Worm (Caenorhabditis elegans) whole organism, young adult: ENCODE measurements around the gene oac-42.

ENCODE experiments used
- C06A6.2 ChIP-seq: fragments of 200-800 bp; sonication (Bioruptor generic); conservative IDR thresholded peaks from 2 replicates; pipeline ENCODE4 v1.3.6; 2022; ENCODE audit warnings: missing genetic modification characterization, missing compliant biosample characterization
- C17E4.6 ChIP-seq: fragments of 200-800 bp; sonication (Bioruptor generic); IDR thresholded peaks from 2 replicates; pipeline ENCODE4 v1.3.6; 2022; ENCODE audit warnings: missing genetic modification reagents, missing genetic modification characterization, missing compliant biosample characterization
- D2030.7 ChIP-seq: fragments of 200-800 bp; sonication (Bioruptor generic); IDR thresholded peaks from 2 replicates; pipeline ENCODE4 v1.3.6; 2022; ENCODE audit warnings: missing genetic modification reagents, missing genetic modification characterization, missing compliant biosample characterization
- F37B4.10 ChIP-seq: fragments of 200-800 bp; sonication (Bioruptor generic); IDR thresholded peaks from 2 replicates; pipeline ENCODE4 v1.3.6; 2022; ENCODE audit warnings: missing genetic modification characterization, missing compliant biosample characterization
- F39B2.1 ChIP-seq: fragments of 200-800 bp; sonication (Bioruptor generic); IDR thresholded peaks from 2 replicates; pipeline ENCODE4 v1.3.6; 2022; ENCODE audit warnings: missing genetic modification reagents, missing genetic modification characterization, missing compliant biosample characterization
- F52B5.7 ChIP-seq: sonication (generic microtip); optimal IDR thresholded peaks from 2 replicates; lab custom pipeline; 2016; ENCODE audit warnings: mild to moderate bottlenecking, missing genetic modification characterization, missing compliant biosample characterization
- F57A8.1 ChIP-seq: fragments of 200-800 bp; sonication (Bioruptor generic); optimal IDR thresholded peaks from 2 replicates; lab custom pipeline; 2018; ENCODE audit warnings: mild to moderate bottlenecking, missing genetic modification characterization, moderate library complexity, missing compliant biosample characterization
- K12H6.12 ChIP-seq: fragments of 200-800 bp; sonication (Bioruptor generic); optimal IDR thresholded peaks from 2 replicates; lab custom pipeline; 2018; ENCODE audit warnings: mild to moderate bottlenecking, missing genetic modification characterization, missing compliant biosample characterization
- T26A5.8 ChIP-seq: sonication (generic microtip); optimal IDR thresholded peaks from 2 replicates; lab custom pipeline; 2016; ENCODE audit warnings: missing genetic modification characterization, missing compliant biosample characterization
- Y53G8AR.9 ChIP-seq: fragments of 200-800 bp; sonication (Bioruptor generic); conservative IDR thresholded peaks from 2 replicates; pipeline ENCODE4 v1.3.6; 2022; ENCODE audit warnings: missing genetic modification reagents, missing genetic modification characterization, missing compliant biosample characterization
- Y67H2A.10 ChIP-seq: fragments of 200-800 bp; sonication (Bioruptor generic); conservative IDR thresholded peaks from 2 replicates; pipeline ENCODE4 v1.3.6; 2022; ENCODE audit warnings: missing genetic modification reagents, missing genetic modification characterization, missing compliant biosample characterization
- Y95B8A.8 ChIP-seq: fragments of 200-800 bp; sonication (Bioruptor generic); IDR thresholded peaks from 2 replicates; pipeline ENCODE4 v1.3.6; 2022; ENCODE audit warnings: missing genetic modification reagents, missing genetic modification characterization, missing compliant biosample characterization
- ZK185.1 ChIP-seq: sonication (generic microtip); optimal IDR thresholded peaks from 2 replicates; lab custom pipeline; 2016; ENCODE audit warnings: mild to moderate bottlenecking, missing genetic modification characterization, missing compliant biosample characterization; ENCODE audit not compliant: poor library complexity, severe bottlenecking
- akir-1 ChIP-seq: fragments of 200-800 bp; sonication (Bioruptor generic); optimal IDR thresholded peaks from 2 replicates; lab custom pipeline; 2018; ENCODE audit warnings: mild to moderate bottlenecking, missing genetic modification characterization, moderate library complexity, missing compliant biosample characterization
- aptf-2 ChIP-seq: fragments of 200-800 bp; sonication (Bioruptor generic); conservative IDR thresholded peaks from 2 replicates; pipeline ENCODE4 v1.3.6; 2022; ENCODE audit warnings: missing genetic modification reagents, missing genetic modification characterization, missing compliant biosample characterization
- atf-7 ChIP-seq: sonication (generic microtip); optimal IDR thresholded peaks from 2 replicates; lab custom pipeline; 2017; ENCODE audit warnings: mild to moderate bottlenecking, missing genetic modification characterization, missing compliant biosample characterization
- athp-1 ChIP-seq: sonication (generic microtip); optimal IDR thresholded peaks from 2 replicates; lab custom pipeline; 2017; ENCODE audit warnings: mild to moderate bottlenecking, missing genetic modification characterization, missing compliant biosample characterization
- attf-6 ChIP-seq: fragments of 200-800 bp; sonication (Bioruptor generic); IDR thresholded peaks from 2 replicates; pipeline ENCODE4 v1.3.6; 2022; ENCODE audit warnings: missing genetic modification reagents, missing genetic modification characterization, missing compliant biosample characterization
- bed-1 ChIP-seq: fragments of 200-800 bp; sonication (Bioruptor generic); IDR thresholded peaks from 2 replicates; pipeline ENCODE4 v1.3.6; 2022; ENCODE audit warnings: missing genetic modification reagents, missing genetic modification characterization, missing compliant biosample characterization
- cebp-2 ChIP-seq: fragments of 200-800 bp; sonication (Bioruptor generic); IDR thresholded peaks from 2 replicates; pipeline ENCODE4 v1.3.6; 2022; ENCODE audit warnings: missing genetic modification characterization, missing compliant biosample characterization
- ceh-58 ChIP-seq: fragments of 200-800 bp; sonication (Bioruptor generic); IDR thresholded peaks from 2 replicates; pipeline ENCODE4 v1.3.6; 2022; ENCODE audit warnings: missing genetic modification characterization, missing compliant biosample characterization
- ceh-79 ChIP-seq: sonication (generic microtip); optimal IDR thresholded peaks from 2 replicates; lab custom pipeline; 2017; ENCODE audit warnings: mild to moderate bottlenecking, missing genetic modification characterization, missing compliant biosample characterization
- dpl-1 ChIP-seq: fragments of 150-350 bp; optimal IDR thresholded peaks from 2 replicates; lab custom pipeline; 2014; ENCODE audit warnings: missing biosample characterization, missing genetic modification reagents, missing genetic modification characterization
- efl-1 ChIP-seq: fragments of 150-350 bp; optimal IDR thresholded peaks from 2 replicates; lab custom pipeline; 2014; ENCODE audit warnings: missing biosample characterization, missing genetic modification reagents, missing genetic modification characterization
- egrh-3 ChIP-seq: fragments of 200-800 bp; sonication (Bioruptor generic); IDR thresholded peaks from 2 replicates; pipeline ENCODE4 v1.3.6; 2022; ENCODE audit warnings: missing genetic modification reagents, missing genetic modification characterization, missing compliant biosample characterization
- ets-4 ChIP-seq: fragments of 200-800 bp; sonication (Bioruptor generic); optimal IDR thresholded peaks from 2 replicates; lab custom pipeline; 2018; ENCODE audit warnings: mild to moderate bottlenecking, missing genetic modification characterization, missing compliant biosample characterization
- hmg-20 ChIP-seq: fragments of 200-800 bp; sonication (Bioruptor generic); IDR thresholded peaks from 2 replicates; pipeline ENCODE4 v1.3.6; 2022; ENCODE audit warnings: missing genetic modification reagents, missing genetic modification characterization, missing compliant biosample characterization
- hsf-1 ChIP-seq: fragments of 200-800 bp; sonication (Bioruptor generic); IDR thresholded peaks from 2 replicates; pipeline ENCODE4 v1.3.6; 2022; ENCODE audit warnings: missing genetic modification reagents, missing genetic modification characterization, missing compliant biosample characterization
- let-607 ChIP-seq, 2 experiments: fragments of 200-800 bp in 1 of 2; sonication (Bioruptor generic) in 1 of 2; sonication (generic microtip) in 1 of 2; optimal IDR thresholded peaks; 2 replicates each; lab custom pipeline; 2016 to 2018; ENCODE audit warnings: mild to moderate bottlenecking in 2 of 2, missing compliant biosample characterization in 2 of 2, missing genetic modification characterization in 2 of 2, moderate library complexity in 2 of 2, missing genotype in 1 of 2
- lin-40 ChIP-seq: sonication (generic microtip); optimal IDR thresholded peaks from 2 replicates; lab custom pipeline; 2016; ENCODE audit warnings: missing genetic modification characterization, mild to moderate bottlenecking, missing compliant biosample characterization, missing genotype, missing genetic modification reagents
- madf-6 ChIP-seq: fragments of 200-800 bp; sonication (Bioruptor generic); IDR thresholded peaks from 2 replicates; pipeline ENCODE4 v1.3.6; 2022; ENCODE audit warnings: missing genetic modification reagents, missing genetic modification characterization, missing compliant biosample characterization
- mcd-1 ChIP-seq: fragments of 200-800 bp; sonication (Bioruptor generic); IDR thresholded peaks from 2 replicates; pipeline ENCODE4 v1.3.6; 2022; ENCODE audit warnings: missing genetic modification reagents, missing genetic modification characterization, missing compliant biosample characterization
- nfya-1 ChIP-seq: sonication (generic microtip); optimal IDR thresholded peaks from 2 replicates; lab custom pipeline; 2017; ENCODE audit warnings: antibody characterized with exemption, missing compliant biosample characterization, missing genetic modification characterization, borderline replicate concordance; ENCODE audit not compliant: insufficient read depth
- pha-4 ChIP-seq: fragments of 150-350 bp; sonication (generic microtip); optimal IDR thresholded peaks from 2 replicates; lab custom pipeline; 2014; ENCODE audit warnings: missing biosample characterization, missing genetic modification reagents, missing genetic modification characterization
- rcor-1 ChIP-seq: fragments of 200-800 bp; sonication (Bioruptor generic); IDR thresholded peaks from 2 replicates; pipeline ENCODE4 v1.3.6; 2022; ENCODE audit warnings: missing genetic modification reagents, missing genetic modification characterization, missing compliant biosample characterization
- rec-8 ChIP-seq, 2 experiments: sonication (generic microtip); optimal IDR thresholded peaks; 2 replicates each; lab custom pipeline; 2016; ENCODE audit warnings: mild to moderate bottlenecking in 2 of 2, missing genetic modification characterization in 2 of 2, missing genetic modification reagents in 2 of 2, missing genotype in 2 of 2, missing biosample characterization in 1 of 2, missing compliant biosample characterization in 1 of 2, moderate library complexity in 1 of 2
- repo-1 ChIP-seq: sonication (generic microtip); optimal IDR thresholded peaks from 2 replicates; lab custom pipeline; 2017; ENCODE audit warnings: mild to moderate bottlenecking, missing genetic modification characterization, missing compliant biosample characterization
- sdz-38 ChIP-seq: sonication (generic microtip); optimal IDR thresholded peaks from 2 replicates; lab custom pipeline; 2016; ENCODE audit warnings: missing genotype, missing genetic modification characterization, missing compliant biosample characterization
- sea-2 ChIP-seq: fragments of 200-800 bp; sonication (Bioruptor generic); IDR thresholded peaks from 2 replicates; pipeline ENCODE4 v1.3.6; 2022; ENCODE audit warnings: missing genetic modification characterization, missing compliant biosample characterization
- snpc-1.1 ChIP-seq: sonication (generic microtip); optimal IDR thresholded peaks from 2 replicates; lab custom pipeline; 2017; ENCODE audit warnings: missing genetic modification characterization, mild to moderate bottlenecking, missing compliant biosample characterization, antibody characterized with exemption, moderate library complexity, missing genotype, missing genetic modification reagents; ENCODE audit not compliant: insufficient read depth
- snpc-4 ChIP-seq, 5 experiments: fragments of 150-350 bp in 1 of 5; sonication (generic microtip) in 4 of 5; optimal IDR thresholded peaks; 2 replicates each; lab custom pipeline; 2014 to 2018; ENCODE audit warnings: missing genetic modification characterization in 5 of 5, missing biosample characterization in 3 of 5, antibody characterized with exemption in 2 of 5, mild to moderate bottlenecking in 2 of 5, missing compliant biosample characterization in 2 of 5, missing genotype in 2 of 5, moderate library complexity in 2 of 5, missing genetic modification reagents in 1 of 5
- somi-1 ChIP-seq: fragments of 200-800 bp; sonication (Bioruptor generic); optimal IDR thresholded peaks from 2 replicates; lab custom pipeline; 2018; ENCODE audit warnings: mild to moderate bottlenecking, missing genetic modification characterization, missing compliant biosample characterization
- tbp1 ChIP-seq: fragments of 200-800 bp; sonication (Bioruptor generic); optimal IDR thresholded peaks from 2 replicates; lab custom pipeline; 2018; ENCODE audit warnings: mild to moderate bottlenecking, missing genetic modification characterization, missing compliant biosample characterization
- zim-3 ChIP-seq: sonication (generic microtip); optimal IDR thresholded peaks from 2 replicates; lab custom pipeline; 2017; ENCODE audit warnings: mild to moderate bottlenecking, missing genetic modification characterization, moderate library complexity, missing compliant biosample characterization
- ztf-25 ChIP-seq: fragments of 200-800 bp; sonication (Bioruptor generic); IDR thresholded peaks from 2 replicates; pipeline ENCODE4 v1.3.6; 2022; ENCODE audit warnings: missing genetic modification reagents, missing genetic modification characterization, missing compliant biosample characterization
- ztf-26 ChIP-seq: sonication (generic microtip); optimal IDR thresholded peaks from 2 replicates; lab custom pipeline; 2017; ENCODE audit warnings: missing genetic modification characterization, missing compliant biosample characterization
- ztf-6 ChIP-seq: fragments of 200-800 bp; sonication (Bioruptor generic); IDR thresholded peaks from 2 replicates; pipeline ENCODE4 v1.3.6; 2022; ENCODE audit warnings: missing genetic modification reagents, missing genetic modification characterization, missing compliant biosample characterization

oac-42 gene

ce11 chrV:15873762-15874161, 10.8 kb downstream of the oac-42 start (continued):
- TF ChIP-seq dpl-1, result peak; percentile 8
- TF ChIP-seq T26A5.8 (tag; lab: Kevin White, UChicago), result peak; percentile 95
- TF ChIP-seq snpc-1.1 (tag; lab: Kevin White, UChicago), result peak; percentile 83
- peak; percentile 87 for TF ChIP-seq somi-1
- TF ChIP-seq repo-1 (tag; lab: Kevin White, UChicago), result peak; percentile 93
- peak; percentile 81 for TF ChIP-seq Y53G8AR.9 (GFP tag; lab: Robert Waterston, UW)
- peak; percentile 87 for TF ChIP-seq D2030.7 (GFP tag; lab: Robert Waterston, UW)
- TF ChIP-seq akir-1 (GFP tag; lab: Kevin White, UChicago), result peak; percentile 41
- TF ChIP-seq rcor-1 (GFP tag; lab: Robert Waterston, UW), result peak; percentile 87
- TF ChIP-seq athp-1 (tag; lab: Kevin White, UChicago), result peak; percentile 96
- no peak for TF ChIP-seq Y67H2A.10
- TF ChIP-seq zim-3, result peak; percentile 98
- TF ChIP-seq F57A8.1 (GFP tag; lab: Kevin White, UChicago), result peak; percentile 91
- TF ChIP-seq ZK185.1 (tag; lab: Kevin White, UChicago), result peak; percentile 95
- peak; percentile 67; the same call in 1 of the 2 replicates for TF ChIP-seq hsf-1 (GFP tag; lab: Robert Waterston, UW)
- TF ChIP-seq rec-8 (tag; optimal IDR thresholded peaks at IDR 0.05; lab: Kevin White, UChicago), result peak; percentile 94 to 98
- peak; percentile 81 for TF ChIP-seq madf-6
- TF ChIP-seq aptf-2 (GFP tag; lab: Robert Waterston, UW), result 0 out of 2 replicates have a peak, but pooled peaks have one; percentile 49
- peak; percentile 81 for TF ChIP-seq hmg-20 (GFP tag; lab: Robert Waterston, UW)
- no peak for TF ChIP-seq lin-40 (tag; lab: Kevin White, UChicago)
- TF ChIP-seq attf-6 (GFP tag; lab: Robert Waterston, UW), result peak; percentile 85
- TF ChIP-seq C06A6.2 (GFP tag; lab: Robert Waterston, UW), result peak; percentile 83
- TF ChIP-seq snpc-4 (GFP tag; optimal IDR thresholded peaks at IDR 0.05; lab: Kevin White, UChicago), result peak; percentile 83
- TF ChIP-seq snpc-4 (tag; optimal IDR thresholded peaks at IDR 0.05; lab: Kevin White, UChicago), result peak; percentile 66 to 88 (median 86)
- peak; percentile 77 for TF ChIP-seq K12H6.12 (tag; lab: Kevin White, UChicago)
- TF ChIP-seq F37B4.10 (GFP tag; lab: Robert Waterston, UW), result peak; percentile 92; the same call in 1 of the 2 replicates
- TF ChIP-seq ztf-6 (GFP tag; lab: Robert Waterston, UW), result peak; percentile 88
- peak; percentile 84 for TF ChIP-seq mcd-1
- TF ChIP-seq F52B5.7, result peak; percentile 97
- TF ChIP-seq Y95B8A.8 (GFP tag; lab: Robert Waterston, UW), result 0 out of 2 replicates have a peak, but pooled peaks have one; percentile 60
- TF ChIP-seq F39B2.1, result no peak
- peak; percentile 96 for TF ChIP-seq cebp-2
- no peak for TF ChIP-seq nfya-1
- peak; percentile 100 for TF ChIP-seq tbp1 (GFP tag; lab: Kevin White, UChicago)
- peak; percentile 91 for TF ChIP-seq sea-2
- TF ChIP-seq sdz-38 (tag; lab: Kevin White, UChicago), result no peak
- peak; percentile 90 for TF ChIP-seq ets-4
- peak; percentile 95 for TF ChIP-seq bed-1 (GFP tag; lab: Robert Waterston, UW)
- peak; percentile 87 for TF ChIP-seq C17E4.6 (GFP tag; lab: Robert Waterston, UW)
- TF ChIP-seq ceh-79 (tag; lab: Kevin White, UChicago), result peak; percentile 97
- peak; percentile 88 for TF ChIP-seq atf-7 (tag; lab: Kevin White, UChicago)
- peak; percentile 69 for TF ChIP-seq egrh-3 (GFP tag; lab: Robert Waterston, UW)
- peak; percentile 71 to 75 for TF ChIP-seq let-607 (tag; optimal IDR thresholded peaks at IDR 0.05; lab: Kevin White, UChicago)
- 0 out of 2 replicates have a peak, but pooled peaks have one; percentile 85 for TF ChIP-seq ceh-58 (GFP tag; lab: Robert Waterston, UW)
- peak; percentile 95 for TF ChIP-seq ztf-25
- peak; percentile 34 for TF ChIP-seq efl-1 (GFP tag; lab: Kevin White, UChicago)
- TF ChIP-seq pha-4 (tag; lab: Kevin White, UChicago), result no peak
- peak; percentile 93 for TF ChIP-seq ztf-26 (tag; lab: Kevin White, UChicago)
